Fruit fly (Drosophila melanogaster) whole organism, embryonic: ENCODE results near the gene fiz.

Source experiments
- Abd-B ChIP-seq: fragments of 200-800 bp; sonication (Bioruptor generic); optimal IDR thresholded peaks from 2 replicates; lab custom pipeline; 2018; ENCODE audit warnings: missing biosample characterization, mild to moderate bottlenecking, missing genetic modification characterization, moderate library complexity
- CG10267 ChIP-seq: fragments of 200-800 bp; sonication (Bioruptor generic); optimal IDR thresholded peaks from 2 replicates; lab custom pipeline; 2018; ENCODE audit warnings: missing biosample characterization, mild to moderate bottlenecking, missing genetic modification characterization, moderate library complexity
- CG10274 ChIP-seq: fragments of 200-800 bp; sonication (Bioruptor generic); optimal IDR thresholded peaks from 3 replicates; lab custom pipeline; 2017; ENCODE audit warnings: missing biosample characterization, mild to moderate bottlenecking, missing genetic modification characterization
- CG11723 ChIP-seq: fragments of 200-800 bp; sonication (Bioruptor generic); optimal IDR thresholded peaks from 2 replicates; lab custom pipeline; 2017; ENCODE audit warnings: missing biosample characterization, mild to moderate bottlenecking, missing genetic modification characterization
- CG12391 ChIP-seq: fragments of 200-800 bp; sonication (Bioruptor generic); optimal IDR thresholded peaks from 3 replicates; lab custom pipeline; 2018; ENCODE audit warnings: missing biosample characterization, mild to moderate bottlenecking, missing genetic modification characterization, moderate library complexity
- CG14965 ChIP-seq: fragments of 200-800 bp; sonication (Bioruptor generic); optimal IDR thresholded peaks from 2 replicates; lab custom pipeline; 2016; ENCODE audit warnings: missing biosample characterization, missing genetic modification characterization, borderline replicate concordance
- CG15696 ChIP-seq: fragments of 200-800 bp; sonication (Bioruptor generic); optimal IDR thresholded peaks from 2 replicates; lab custom pipeline; 2019; ENCODE audit warnings: missing biosample characterization, mild to moderate bottlenecking, missing genetic modification characterization, moderate library complexity
- CG1602 ChIP-seq: fragments of 200-800 bp; sonication (Bioruptor generic); optimal IDR thresholded peaks from 3 replicates; lab custom pipeline; 2016; ENCODE audit warnings: missing biosample characterization, missing genetic modification characterization
- CG17612 ChIP-seq: fragments of 200-800 bp; sonication (Bioruptor generic); IDR thresholded peaks from 2 replicates; pipeline ENCODE4 v1.3.6; 2022; ENCODE audit warnings: missing biosample characterization, missing genetic modification characterization
- CG2889 ChIP-seq: fragments of 200-800 bp; sonication (Bioruptor generic); IDR thresholded peaks from 3 replicates; pipeline ENCODE4 v1.3.6; 2022; ENCODE audit warnings: missing biosample characterization, missing genetic modification characterization
- CG31441 ChIP-seq: fragments of 200-800 bp; sonication (Bioruptor generic); IDR thresholded peaks from 2 replicates; pipeline ENCODE4 v1.3.6; 2022; ENCODE audit warnings: missing biosample characterization, missing genetic modification characterization
- CG33213 ChIP-seq: fragments of 200-800 bp; sonication (Bioruptor generic); optimal IDR thresholded peaks from 3 replicates; lab custom pipeline; 2016; ENCODE audit warnings: missing biosample characterization, missing genetic modification characterization
- CG34376 ChIP-seq: fragments of 200-800 bp; sonication (Bioruptor generic); optimal IDR thresholded peaks from 2 replicates; lab custom pipeline; 2018; ENCODE audit warnings: missing biosample characterization, mild to moderate bottlenecking, missing genetic modification characterization
- CG5180 ChIP-seq: fragments of 200-800 bp; sonication (Bioruptor generic); optimal IDR thresholded peaks from 3 replicates; lab custom pipeline; 2017; ENCODE audit warnings: missing biosample characterization, missing genetic modification characterization, mild to moderate bottlenecking, moderate library complexity, missing genetic modification reagents
- CG5245 ChIP-seq: fragments of 200-800 bp; sonication (Bioruptor generic); optimal IDR thresholded peaks from 3 replicates; lab custom pipeline; 2016; ENCODE audit warnings: missing biosample characterization, missing genetic modification characterization
- CG5953 ChIP-seq: fragments of 200-800 bp; sonication (Bioruptor generic); IDR thresholded peaks from 2 replicates; pipeline ENCODE4 v1.3.6; 2022; ENCODE audit warnings: missing biosample characterization, missing genetic modification characterization
- CG6175 ChIP-seq: fragments of 200-800 bp; sonication (Bioruptor generic); IDR thresholded peaks from 3 replicates; pipeline ENCODE4 v1.3.6; 2022; ENCODE audit warnings: missing biosample characterization, missing genetic modification characterization
- CG7271 ChIP-seq: fragments of 200-800 bp; sonication (Bioruptor generic); optimal IDR thresholded peaks from 2 replicates; lab custom pipeline; 2018; ENCODE audit warnings: missing biosample characterization, mild to moderate bottlenecking, missing genetic modification characterization, moderate library complexity
- CG7357 ChIP-seq: fragments of 200-800 bp; sonication (Bioruptor generic); IDR thresholded peaks from 3 replicates; pipeline ENCODE4 v1.3.6; 2022; ENCODE audit warnings: missing biosample characterization, missing genetic modification characterization
- CG7839 ChIP-seq: fragments of 200-800 bp; sonication (Bioruptor generic); optimal IDR thresholded peaks from 3 replicates; lab custom pipeline; 2018; ENCODE audit warnings: missing biosample characterization, mild to moderate bottlenecking, missing genetic modification characterization, moderate library complexity
- CG8388 ChIP-seq: fragments of 200-800 bp; sonication (Bioruptor generic); optimal IDR thresholded peaks from 2 replicates; lab custom pipeline; 2019; ENCODE audit warnings: missing biosample characterization, mild to moderate bottlenecking, missing genetic modification characterization, moderate library complexity
- CG8765 ChIP-seq: fragments of 200-800 bp; sonication (Bioruptor generic); IDR thresholded peaks from 2 replicates; pipeline ENCODE4 v1.3.6; 2022; ENCODE audit warnings: missing biosample characterization, missing genetic modification characterization
- CG9437 ChIP-seq: fragments of 200-800 bp; sonication (Bioruptor generic); optimal IDR thresholded peaks from 2 replicates; lab custom pipeline; 2018; ENCODE audit warnings: missing biosample characterization, mild to moderate bottlenecking, missing genetic modification characterization
- CG9797 ChIP-seq: fragments of 200-800 bp; sonication (Bioruptor generic); optimal IDR thresholded peaks from 3 replicates; lab custom pipeline; 2018; ENCODE audit warnings: missing biosample characterization, mild to moderate bottlenecking, missing genetic modification characterization
- CrebB ChIP-seq: fragments of 200-800 bp; sonication (Bioruptor generic); optimal IDR thresholded peaks from 3 replicates; lab custom pipeline; 2018; ENCODE audit warnings: missing biosample characterization, mild to moderate bottlenecking, missing genetic modification characterization
- Drgx ChIP-seq: fragments of 200-800 bp; sonication (Bioruptor generic); IDR thresholded peaks from 2 replicates; pipeline ENCODE4 v1.3.6; 2022; ENCODE audit warnings: missing biosample characterization, missing genetic modification characterization
- Fer3 ChIP-seq: fragments of 200-800 bp; sonication (Bioruptor generic); optimal IDR thresholded peaks from 2 replicates; lab custom pipeline; 2018; ENCODE audit warnings: missing biosample characterization, mild to moderate bottlenecking, missing genetic modification characterization, moderate library complexity
- MESR4 ChIP-seq: fragments of 200-800 bp; sonication (Bioruptor generic); optimal IDR thresholded peaks from 2 replicates; lab custom pipeline; 2018; ENCODE audit warnings: missing biosample characterization, mild to moderate bottlenecking, missing genetic modification characterization, moderate library complexity
- Mes4 ChIP-seq: fragments of 200-800 bp; sonication (Bioruptor generic); optimal IDR thresholded peaks from 2 replicates; lab custom pipeline; 2016; ENCODE audit warnings: missing biosample characterization, missing genetic modification characterization
- NC2α ChIP-seq: fragments of 200-800 bp; sonication (Bioruptor generic); optimal IDR thresholded peaks from 2 replicates; lab custom pipeline; 2016; ENCODE audit warnings: missing biosample characterization, missing genetic modification characterization
- Sox102F ChIP-seq: fragments of 200-800 bp; sonication (Bioruptor generic); optimal IDR thresholded peaks from 2 replicates; lab custom pipeline; 2018; ENCODE audit warnings: missing biosample characterization, mild to moderate bottlenecking, missing genetic modification characterization, moderate library complexity
- Tbp ChIP-seq: fragments of >200 bp; optimal IDR thresholded peaks from 2 replicates; lab custom pipeline; 2018; ENCODE audit warnings: missing biosample characterization, missing genetic modification characterization
- YL-1 ChIP-seq: fragments of 200-800 bp; sonication (Bioruptor generic); optimal IDR thresholded peaks from 3 replicates; lab custom pipeline; 2017; ENCODE audit warnings: missing biosample characterization, mild to moderate bottlenecking, missing genetic modification characterization
- ato ChIP-seq: fragments of 200-800 bp; sonication (Bioruptor generic); IDR thresholded peaks from 2 replicates; pipeline ENCODE4 v1.3.6; 2022; ENCODE audit warnings: missing biosample characterization, missing genetic modification characterization; ENCODE audit not compliant: partially characterized antibody
- br ChIP-seq: fragments of >200 bp; optimal IDR thresholded peaks from 2 replicates; lab custom pipeline; 2017
- da ChIP-seq: fragments of 200-800 bp; sonication (Bioruptor generic); optimal IDR thresholded peaks from 2 replicates; lab custom pipeline; 2016; ENCODE audit warnings: missing biosample characterization, missing genetic modification characterization
- dati ChIP-seq: fragments of 200-800 bp; sonication (Bioruptor generic); IDR thresholded peaks from 2 replicates; pipeline ENCODE4 v1.3.6; 2022; ENCODE audit warnings: missing biosample characterization, missing genetic modification characterization
- disco-r ChIP-seq: fragments of 200-800 bp; sonication (Bioruptor generic); optimal IDR thresholded peaks from 2 replicates; lab custom pipeline; 2016; ENCODE audit warnings: missing biosample characterization, missing genetic modification characterization
- dmrt11E ChIP-seq: fragments of 200-800 bp; sonication (Bioruptor generic); optimal IDR thresholded peaks from 3 replicates; lab custom pipeline; 2018; ENCODE audit warnings: missing biosample characterization, mild to moderate bottlenecking, missing genetic modification characterization, moderate library complexity
- en ChIP-seq: fragments of 200-800 bp; sonication (Bioruptor generic); optimal IDR thresholded peaks from 2 replicates; lab custom pipeline; 2016; ENCODE audit warnings: missing biosample characterization, missing genetic modification characterization
- gcm2 ChIP-seq: fragments of 200-800 bp; sonication (Bioruptor generic); optimal IDR thresholded peaks from 2 replicates; lab custom pipeline; 2016; ENCODE audit warnings: missing biosample characterization, missing genetic modification characterization
- gt ChIP-seq: fragments of 200-800 bp; sonication (Bioruptor generic); IDR thresholded peaks from 2 replicates; pipeline ENCODE4 v1.3.6; 2022; ENCODE audit warnings: missing biosample characterization, missing genetic modification characterization
- otp ChIP-seq: fragments of 200-800 bp; sonication (Bioruptor generic); IDR thresholded peaks from 3 replicates; pipeline ENCODE4, ENCODE4 v1.3.6; 2022; ENCODE audit warnings: missing biosample characterization, missing genetic modification characterization
- rib ChIP-seq: fragments of 200-800 bp; sonication (Bioruptor generic); IDR thresholded peaks from 2 replicates; pipeline ENCODE4 v1.3.6; 2022; ENCODE audit warnings: missing biosample characterization, missing genetic modification characterization
- sens ChIP-seq: fragments of 200-800 bp; sonication (Bioruptor generic); peaks from one replicate; lab custom pipeline; 2016; ENCODE audit warnings: missing biosample characterization, missing genetic modification characterization
- shn ChIP-seq: fragments of 200-800 bp; sonication (Bioruptor generic); optimal IDR thresholded peaks from 3 replicates; lab custom pipeline; 2016; ENCODE audit warnings: missing biosample characterization, missing genetic modification characterization
- stc ChIP-seq: fragments of 200-800 bp; sonication (Bioruptor generic); IDR thresholded peaks from 2 replicates; pipeline ENCODE4 v1.3.6; 2022; ENCODE audit warnings: missing biosample characterization, missing genetic modification characterization
- tup ChIP-seq: fragments of 200-800 bp; sonication (Bioruptor generic); optimal IDR thresholded peaks from 2 replicates; lab custom pipeline; 2016; ENCODE audit warnings: missing biosample characterization, mild to moderate bottlenecking, missing genetic modification characterization, moderate library complexity
- twi ChIP-seq: fragments of 200-800 bp; optimal IDR thresholded peaks from 2 replicates; lab custom pipeline; 2019; ENCODE audit warnings: missing biosample characterization, mild to moderate bottlenecking, missing genetic modification characterization, moderate library complexity
- zen2 ChIP-seq: fragments of 200-800 bp; sonication (Bioruptor generic); IDR thresholded peaks from 3 replicates; pipeline ENCODE4 v1.3.6; 2022; ENCODE audit warnings: missing biosample characterization, missing genetic modification characterization; ENCODE audit not compliant: partially characterized antibody
- zfh1 ChIP-seq: fragments of 200-800 bp; sonication (Bioruptor generic); IDR thresholded peaks from 3 replicates; pipeline ENCODE4 v1.3.6; 2022; ENCODE audit warnings: missing biosample characterization, missing genetic modification characterization

fiz gene

dm6 chrX:14955050-14955783 lies 45.7 kb upstream of the fiz start, which contains the start of the genes CG9030 and eag (continued):
- TF ChIP-seq CG33213 (GFP tag; lab: Kevin White, UChicago) (peak; percentile 69), CG2889 (GFP tag; lab: Robert Waterston, UW) (no peak), rib (GFP tag; lab: Robert Waterston, UW) (no peak), CG10274 (no peak), Abd-B (GFP tag; lab: Kevin White, UChicago) (peak; percentile 31), CrebB (tag; lab: Kevin White, UChicago) (no peak), Tbp (GFP tag; lab: Kevin White, UChicago) (no peak), CG12391 (no peak), CG7839 (tag; lab: Kevin White, UChicago) (no peak), gt (GFP tag; lab: Robert Waterston, UW) (no peak), CG5180 (GFP tag; lab: Kevin White, UChicago) (no peak), CG15696 (no peak), ato (peak; percentile 80), en (GFP tag; lab: Kevin White, UChicago) (no peak), dati (GFP tag; lab: Robert Waterston, UW) (no peak), shn (GFP tag; lab: Kevin White, UChicago) (no peak), Drgx (GFP tag; lab: Robert Waterston, UW) (no peak), CG7357 (no peak), MESR4 (no peak), dmrt11E (tag; lab: Kevin White, UChicago) (no peak), CG6175 (GFP tag; lab: Robert Waterston, UW) (no peak), CG5953 (GFP tag; lab: Robert Waterston, UW) (no peak), CG5245 (no peak), Fer3 (tag; lab: Kevin White, UChicago) (no peak), stc (GFP tag; lab: Robert Waterston, UW) (no peak), CG9797 (GFP tag; lab: Kevin White, UChicago) (peak; percentile 9), sens (GFP tag; lab: Kevin White, UChicago) (peak; percentile 59), CG10267 (tag; lab: Kevin White, UChicago) (no peak), CG8388 (no peak), disco-r (GFP tag; lab: Kevin White, UChicago) (no peak), br (lab: Kevin White, UChicago) (no peak), CG14965 (GFP tag; lab: Kevin White, UChicago) (no peak), CG11723 (GFP tag; lab: Kevin White, UChicago) (no peak), gcm2 (GFP tag; lab: Kevin White, UChicago) (no peak), zfh1 (GFP tag; lab: Robert Waterston, UW) (peak; percentile 37; the same call in 1 of the 3 replicates), tup (GFP tag; lab: Kevin White, UChicago) (no peak), CG8765 (GFP tag; lab: Robert Waterston, UW) (no peak), YL-1 (GFP tag; lab: Kevin White, UChicago) (no peak), CG17612 (GFP tag; lab: Robert Waterston, UW) (peak; percentile 30; the same call in 1 of the 2 replicates), otp (GFP tag; lab: Robert Waterston, UW) (no peak), CG1602 (GFP tag; lab: Kevin White, UChicago) (no peak), CG31441 (no peak), NC2α (GFP tag; lab: Kevin White, UChicago) (no peak), da (GFP tag; lab: Kevin White, UChicago) (no peak), CG34376 (GFP tag; lab: Kevin White, UChicago) (no peak), Mes4 (no peak), CG7271 (no peak), twi (tag; lab: Kevin White, UChicago) (no peak), CG9437 (GFP tag; lab: Kevin White, UChicago) (no peak), zen2 (GFP tag; lab: Robert Waterston, UW) (peak; percentile 66; the same call in 1 of the 3 replicates), Sox102F (GFP tag; lab: Kevin White, UChicago) (no peak)
